Worm (Caenorhabditis elegans) whole organism, L1 larva: Measurements from ENCODE around the gene cyp-33E1.

Source experiments
- alr-1 ChIP-seq: fragments of 200-800 bp; sonication (Bioruptor generic); optimal IDR thresholded peaks from 2 replicates; lab custom pipeline; 2018; ENCODE audit warnings: borderline replicate concordance, mild to moderate bottlenecking, missing genetic modification characterization, missing compliant biosample characterization
- ceh-82 ChIP-seq, 3 experiments: fragments of 150-350 bp in 1 of 3; sonication (generic microtip) in 2 of 3; optimal IDR thresholded peaks; 2 replicates each; lab custom pipeline; 2014 to 2017; ENCODE audit warnings: missing biosample characterization in 3 of 3, missing genetic modification characterization in 3 of 3
- dpl-1 ChIP-seq, 3 experiments: fragments of 150-350 bp in 2 of 3; sonication (generic microtip) in 1 of 3; optimal IDR thresholded peaks; 2 replicates each; lab custom pipeline; 2014 to 2017; ENCODE audit warnings: missing biosample characterization in 3 of 3, missing genetic modification characterization in 3 of 3, missing genetic modification reagents in 3 of 3
- fkh-8 ChIP-seq: sonication (generic microtip); optimal IDR thresholded peaks from 2 replicates; lab custom pipeline; 2016; ENCODE audit warnings: mild to moderate bottlenecking, missing genetic modification characterization, missing compliant biosample characterization
- fos-1 ChIP-seq: fragments of 150-350 bp; optimal IDR thresholded peaks from 2 replicates; lab custom pipeline; 2014; ENCODE audit warnings: missing biosample characterization, missing genetic modification characterization
- lin-15B ChIP-seq: fragments of 150-350 bp; sonication (generic microtip); optimal IDR thresholded peaks from 3 replicates; lab custom pipeline; 2014; ENCODE audit warnings: missing biosample characterization, missing genetic modification characterization
- lin-39 ChIP-seq: fragments of 150-350 bp; optimal IDR thresholded peaks from 2 replicates; lab custom pipeline; 2014; ENCODE audit warnings: missing biosample characterization, missing genetic modification reagents, missing genetic modification characterization
- mdl-1 ChIP-seq, 2 experiments: fragments of 150-350 bp; optimal IDR thresholded peaks; 2 replicates each; lab custom pipeline; 2014 to 2017; ENCODE audit warnings: missing biosample characterization in 2 of 2, missing genetic modification characterization in 2 of 2, inconsistent platforms in 1 of 2
- nhr-76 ChIP-seq: sonication (generic microtip); optimal IDR thresholded peaks from 2 replicates; lab custom pipeline; 2017; ENCODE audit warnings: missing biosample characterization, missing genetic modification characterization
- swsn-7 ChIP-seq: sonication (generic microtip); optimal IDR thresholded peaks from 2 replicates; lab custom pipeline; 2016; ENCODE audit warnings: missing genetic modification characterization, missing compliant biosample characterization
- ztf-4 ChIP-seq: fragments of 150-350 bp; optimal IDR thresholded peaks from 2 replicates; lab custom pipeline; 2014; ENCODE audit warnings: missing biosample characterization, missing genetic modification characterization

DNA sequence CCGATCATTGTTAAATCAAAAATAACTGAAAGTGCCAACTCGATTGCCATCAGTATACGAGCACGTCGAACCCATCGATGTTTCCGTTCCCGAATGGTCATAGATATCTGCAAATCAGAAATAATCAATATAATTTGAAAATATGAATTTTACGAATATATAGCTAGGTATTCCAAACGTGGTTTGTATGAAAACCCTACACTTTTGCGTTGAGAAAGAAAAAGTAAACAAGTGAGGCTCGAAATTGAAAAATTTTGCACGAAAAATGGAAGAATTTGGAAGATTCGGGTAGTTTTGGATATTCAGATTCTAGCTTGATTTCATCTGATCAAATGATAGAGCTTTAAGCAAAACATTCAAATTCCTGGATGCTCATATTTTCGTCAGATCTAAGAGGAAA lies 9.6 kb downstream of the cyp-33E1 start, which contains the start of gene F42A9.9:
- TF ChIP-seq ztf-4 (tag; lab: Kevin White, UChicago) (no peak), nhr-76 (tag; lab: Kevin White, UChicago) (no peak), fos-1 (tag; lab: Kevin White, UChicago) (no peak), mdl-1 (tag; optimal IDR thresholded peaks at IDR 0.05; lab: Kevin White, UChicago) (no peak), ceh-82 (tag; optimal IDR thresholded peaks at IDR 0.05; lab: Kevin White, UChicago) (no peak), alr-1 (tag; lab: Kevin White, UChicago) (no peak), fkh-8 (tag; lab: Kevin White, UChicago) (no peak), lin-39 (tag; lab: Kevin White, UChicago) (no peak), swsn-7 (tag; lab: Kevin White, UChicago) (no peak), lin-15B (tag; lab: Kevin White, UChicago) (no peak), dpl-1 (GFP tag; optimal IDR thresholded peaks at IDR 0.05; lab: Kevin White, UChicago) (no peak)
